Fruit fly (Drosophila melanogaster) whole organism, embryonic: Measurements from ENCODE around the gene Trs20.

ENCODE experiments used
- Ada2b ChIP-seq: fragments of 200-800 bp; sonication (Bioruptor generic); IDR thresholded peaks from 2 replicates; pipeline ENCODE4 v1.3.6; 2022; ENCODE audit warnings: missing biosample characterization, missing genetic modification characterization
- C15 ChIP-seq: fragments of 200-800 bp; sonication (Bioruptor generic); IDR thresholded peaks from 3 replicates; pipeline ENCODE4 v1.3.6; 2022; ENCODE audit warnings: missing biosample characterization, missing genetic modification characterization
- CG11696 ChIP-seq: fragments of 200-800 bp; sonication (Bioruptor generic); IDR thresholded peaks from 2 replicates; pipeline ENCODE4 v1.3.6; 2022; ENCODE audit warnings: missing biosample characterization, missing genetic modification characterization
- CG12155 ChIP-seq: fragments of 200-800 bp; sonication (Bioruptor generic); optimal IDR thresholded peaks from 3 replicates; lab custom pipeline; 2016; ENCODE audit warnings: missing biosample characterization, missing genetic modification characterization
- CG12391 ChIP-seq: fragments of 200-800 bp; sonication (Bioruptor generic); optimal IDR thresholded peaks from 3 replicates; lab custom pipeline; 2018; ENCODE audit warnings: missing biosample characterization, mild to moderate bottlenecking, missing genetic modification characterization, moderate library complexity
- CG13287 ChIP-seq: fragments of 200-800 bp; sonication (Bioruptor generic); IDR thresholded peaks from 2 replicates; pipeline ENCODE4 v1.3.6; 2022; ENCODE audit warnings: missing biosample characterization, missing genetic modification characterization; ENCODE audit not compliant: partially characterized antibody
- CG14050 ChIP-seq: fragments of 200-800 bp; sonication (Bioruptor generic); IDR thresholded peaks from 3 replicates; pipeline ENCODE4 v1.3.6; 2022; ENCODE audit warnings: missing biosample characterization, missing genetic modification characterization
- CG16813 ChIP-seq: fragments of 200-800 bp; sonication (Bioruptor generic); IDR thresholded peaks from 3 replicates; pipeline ENCODE4 v1.3.6; 2022; ENCODE audit warnings: missing biosample characterization, missing genetic modification characterization; ENCODE audit not compliant: partially characterized antibody
- CG1792 ChIP-seq: fragments of 200-800 bp; sonication (Bioruptor generic); optimal IDR thresholded peaks from 2 replicates; lab custom pipeline; 2016; ENCODE audit warnings: missing biosample characterization, missing genetic modification characterization
- CG18262 ChIP-seq: fragments of 200-800 bp; optimal IDR thresholded peaks from 3 replicates; lab custom pipeline; 2019; ENCODE audit warnings: missing biosample characterization, mild to moderate bottlenecking, missing genetic modification characterization, moderate library complexity
- CG2889 ChIP-seq: fragments of 200-800 bp; sonication (Bioruptor generic); IDR thresholded peaks from 3 replicates; pipeline ENCODE4 v1.3.6; 2022; ENCODE audit warnings: missing biosample characterization, missing genetic modification characterization
- CG31224 ChIP-seq: fragments of 200-800 bp; sonication (Bioruptor generic); IDR thresholded peaks from 2 replicates; pipeline ENCODE4 v1.3.6; 2022; ENCODE audit warnings: missing biosample characterization, missing genetic modification characterization
- CG31388 ChIP-seq: fragments of 200-800 bp; sonication (Bioruptor generic); optimal IDR thresholded peaks from 2 replicates; lab custom pipeline; 2016; ENCODE audit warnings: missing biosample characterization, missing genetic modification characterization
- CG32532 ChIP-seq: fragments of 200-800 bp; sonication (Bioruptor generic); IDR thresholded peaks from 2 replicates; pipeline ENCODE4 v1.3.6; 2022; ENCODE audit warnings: missing biosample characterization, missing genetic modification characterization
- CG4360 ChIP-seq: fragments of 200-800 bp; sonication (Bioruptor generic); IDR thresholded peaks from 2 replicates; pipeline ENCODE4 v1.3.6; 2022; ENCODE audit warnings: missing biosample characterization, missing genetic modification characterization
- CG5953 ChIP-seq: fragments of 200-800 bp; sonication (Bioruptor generic); IDR thresholded peaks from 2 replicates; pipeline ENCODE4 v1.3.6; 2022; ENCODE audit warnings: missing biosample characterization, missing genetic modification characterization
- CG6813 ChIP-seq: fragments of 200-800 bp; sonication (Bioruptor generic); optimal IDR thresholded peaks from 2 replicates; lab custom pipeline; 2017; ENCODE audit warnings: missing biosample characterization, missing genetic modification characterization, mild to moderate bottlenecking, moderate library complexity, missing genetic modification reagents
- CG9437 ChIP-seq: fragments of 200-800 bp; sonication (Bioruptor generic); optimal IDR thresholded peaks from 2 replicates; lab custom pipeline; 2018; ENCODE audit warnings: missing biosample characterization, mild to moderate bottlenecking, missing genetic modification characterization
- Ets65A ChIP-seq: fragments of 200-800 bp; sonication (Bioruptor generic); peaks from one replicate; lab custom pipeline; 2016; ENCODE audit warnings: missing biosample characterization, missing genetic modification characterization
- HLH4C ChIP-seq: fragments of 200-800 bp; sonication (Bioruptor generic); IDR thresholded peaks from 3 replicates; pipeline ENCODE4 v1.3.6; 2022; ENCODE audit warnings: missing biosample characterization, missing genetic modification characterization; ENCODE audit not compliant: partially characterized antibody
- Hand ChIP-seq: fragments of 200-800 bp; sonication (Bioruptor generic); optimal IDR thresholded peaks from 2 replicates; lab custom pipeline; 2017; ENCODE audit warnings: mild to moderate bottlenecking, missing biosample characterization, missing genetic modification reagents, missing genetic modification characterization
- Hsf ChIP-seq: fragments of 200-800 bp; sonication (Bioruptor generic); optimal IDR thresholded peaks from 3 replicates; lab custom pipeline; 2016; ENCODE audit warnings: missing biosample characterization, missing genetic modification characterization
- Lpt ChIP-seq: fragments of >200 bp; optimal IDR thresholded peaks from 2 replicates; lab custom pipeline; 2018; ENCODE audit warnings: missing biosample characterization, missing genetic modification characterization
- NK7.1 ChIP-seq: fragments of 200-800 bp; sonication (Bioruptor generic); optimal IDR thresholded peaks from 3 replicates; lab custom pipeline; 2016; ENCODE audit warnings: missing biosample characterization, missing genetic modification characterization
- Nf-YA ChIP-seq: fragments of 200-800 bp; sonication (Bioruptor generic); IDR thresholded peaks from 2 replicates; pipeline ENCODE4 v1.3.6; 2022; ENCODE audit warnings: missing biosample characterization, missing genetic modification characterization
- Rfx ChIP-seq: fragments of 200-800 bp; sonication (Bioruptor generic); IDR thresholded peaks from 2 replicates; pipeline ENCODE4 v1.3.6; 2022; ENCODE audit warnings: missing biosample characterization, missing genetic modification characterization
- Side ChIP-seq: fragments of 200-800 bp; sonication (Bioruptor generic); optimal IDR thresholded peaks from 2 replicates; lab custom pipeline; 2016; ENCODE audit warnings: missing biosample characterization, missing genetic modification characterization
- Sox100B ChIP-seq: fragments of 200-800 bp; sonication (Bioruptor generic); optimal IDR thresholded peaks from 3 replicates; lab custom pipeline; 2018; ENCODE audit warnings: missing biosample characterization, mild to moderate bottlenecking, missing genetic modification characterization
- Sry-β ChIP-seq: fragments of 200-800 bp; sonication (Bioruptor generic); optimal IDR thresholded peaks from 2 replicates; lab custom pipeline; 2018; ENCODE audit warnings: missing biosample characterization, mild to moderate bottlenecking, missing genetic modification characterization, moderate library complexity
- ab ChIP-seq: fragments of 200-800 bp; sonication (Bioruptor generic); optimal IDR thresholded peaks from 2 replicates; lab custom pipeline; 2016; ENCODE audit warnings: missing biosample characterization, missing genetic modification characterization
- ato ChIP-seq: fragments of 200-800 bp; sonication (Bioruptor generic); IDR thresholded peaks from 2 replicates; pipeline ENCODE4 v1.3.6; 2022; ENCODE audit warnings: missing biosample characterization, missing genetic modification characterization; ENCODE audit not compliant: partially characterized antibody
- br ChIP-seq: fragments of >200 bp; optimal IDR thresholded peaks from 2 replicates; lab custom pipeline; 2017
- chinmo ChIP-seq: fragments of 200-800 bp; sonication (Bioruptor generic); IDR thresholded peaks from 4 replicates; pipeline ENCODE4 v1.3.6; 2022; ENCODE audit warnings: missing biosample characterization, missing genetic modification characterization; ENCODE audit not compliant: partially characterized antibody
- corto ChIP-seq: fragments of 200-800 bp; sonication (Bioruptor generic); optimal IDR thresholded peaks from 2 replicates; lab custom pipeline; 2016; ENCODE audit warnings: missing biosample characterization, mild to moderate bottlenecking, missing genetic modification characterization, moderate library complexity
- da ChIP-seq: fragments of 200-800 bp; sonication (Bioruptor generic); optimal IDR thresholded peaks from 2 replicates; lab custom pipeline; 2016; ENCODE audit warnings: missing biosample characterization, missing genetic modification characterization
- dimm ChIP-seq: fragments of 200-800 bp; sonication (Bioruptor generic); IDR thresholded peaks from 2 replicates; pipeline ENCODE4 v1.3.6; 2022; ENCODE audit warnings: missing biosample characterization, missing genetic modification characterization
- dmrt11E ChIP-seq: fragments of 200-800 bp; sonication (Bioruptor generic); optimal IDR thresholded peaks from 3 replicates; lab custom pipeline; 2018; ENCODE audit warnings: missing biosample characterization, mild to moderate bottlenecking, missing genetic modification characterization, moderate library complexity
- emc ChIP-seq: fragments of 200-800 bp; sonication (Bioruptor generic); optimal IDR thresholded peaks from 2 replicates; lab custom pipeline; 2016; ENCODE audit warnings: missing biosample characterization, missing genetic modification characterization
- ems ChIP-seq: fragments of 200-800 bp; sonication (Bioruptor generic); optimal IDR thresholded peaks from 3 replicates; lab custom pipeline; 2016; ENCODE audit warnings: missing biosample characterization, missing genetic modification characterization
- gem ChIP-seq: fragments of 200-800 bp; sonication (Bioruptor generic); optimal IDR thresholded peaks from 2 replicates; lab custom pipeline; 2019; ENCODE audit warnings: missing biosample characterization, mild to moderate bottlenecking, missing genetic modification characterization, moderate library complexity
- gfzf ChIP-seq: fragments of 200-800 bp; sonication (Bioruptor generic); optimal IDR thresholded peaks from 2 replicates; lab custom pipeline; 2016; ENCODE audit warnings: missing biosample characterization, mild to moderate bottlenecking, missing genetic modification characterization, moderate library complexity
- gsb ChIP-seq: fragments of 200-800 bp; sonication (Bioruptor generic); IDR thresholded peaks from 2 replicates; pipeline ENCODE4 v1.3.6; 2022; ENCODE audit warnings: missing biosample characterization, missing genetic modification characterization
- gt ChIP-seq: fragments of 200-800 bp; sonication (Bioruptor generic); IDR thresholded peaks from 2 replicates; pipeline ENCODE4 v1.3.6; 2022; ENCODE audit warnings: missing biosample characterization, missing genetic modification characterization
- hth ChIP-seq: fragments of >200 bp; optimal IDR thresholded peaks from 2 replicates; lab custom pipeline; 2017; ENCODE audit warnings: inconsistent platforms
- lilli ChIP-seq: fragments of 200-800 bp; sonication (Bioruptor generic); optimal IDR thresholded peaks from 3 replicates; lab custom pipeline; 2016; ENCODE audit warnings: missing biosample characterization, missing genetic modification characterization
- lola ChIP-seq, 3 experiments: fragments of >200 bp in 2 of 3; fragments of 200-800 bp in 1 of 3; sonication (Bioruptor generic) in 1 of 3; optimal IDR thresholded peaks; 2 replicates each; lab custom pipeline; 2017 to 2019; ENCODE audit warnings: missing biosample characterization in 3 of 3, missing genetic modification characterization in 3 of 3, mild to moderate bottlenecking in 1 of 3, moderate library complexity in 1 of 3
- mirr ChIP-seq: fragments of 200-800 bp; sonication (Bioruptor generic); optimal IDR thresholded peaks from 3 replicates; lab custom pipeline; 2018; ENCODE audit warnings: missing biosample characterization, mild to moderate bottlenecking, missing genetic modification characterization
- pros ChIP-seq: fragments of 200-800 bp; sonication (Bioruptor generic); optimal IDR thresholded peaks from 3 replicates; lab custom pipeline; 2019; ENCODE audit warnings: missing biosample characterization, mild to moderate bottlenecking, missing genetic modification characterization, moderate library complexity
- ro ChIP-seq: fragments of 200-800 bp; sonication (Bioruptor generic); IDR thresholded peaks from 2 replicates; pipeline ENCODE4 v1.3.6; 2022; ENCODE audit warnings: missing biosample characterization, missing genetic modification characterization
- slp2 ChIP-seq: fragments of 200-800 bp; sonication (Bioruptor generic); optimal IDR thresholded peaks from 2 replicates; lab custom pipeline; 2016; ENCODE audit warnings: missing biosample characterization, missing genetic modification characterization
- tin ChIP-seq: fragments of 200-800 bp; sonication (Bioruptor generic); optimal IDR thresholded peaks from 3 replicates; lab custom pipeline; 2016; ENCODE audit warnings: missing biosample characterization, missing genetic modification characterization

The Trs20 gene

dm6 chr3L:16160420-16161069 is 29.1 kb upstream of the Trs20 start (continued):
- TF ChIP-seq ems (GFP tag; lab: Kevin White, UChicago), result peak; percentile 19
- no peak for TF ChIP-seq CG2889 (GFP tag; lab: Robert Waterston, UW)
- TF ChIP-seq tin (GFP tag; lab: Kevin White, UChicago), result peak; percentile 11
- TF ChIP-seq mirr (GFP tag; lab: Kevin White, UChicago), result peak; percentile 53
- TF ChIP-seq pros (GFP tag; lab: Kevin White, UChicago), result no peak
- TF ChIP-seq Hsf (GFP tag; lab: Kevin White, UChicago), result peak; percentile 59
- no peak for TF ChIP-seq Ada2b (GFP tag; lab: Robert Waterston, UW)
- TF ChIP-seq C15 (GFP tag; lab: Robert Waterston, UW), result no peak
- TF ChIP-seq br (lab: Kevin White, UChicago), result no peak
- peak; percentile 57 for TF ChIP-seq CG18262 (tag; lab: Kevin White, UChicago)
- peak in 1 of 3 experiments; percentile 40 for TF ChIP-seq lola (GFP tag; optimal IDR thresholded peaks at IDR 0.05; lab: Kevin White, UChicago)
- TF ChIP-seq ro (GFP tag; lab: Robert Waterston, UW), result peak; percentile 21; the same call in 1 of the 2 replicates
- no peak for TF ChIP-seq da (GFP tag; lab: Kevin White, UChicago)
- peak; percentile 69 for TF ChIP-seq Rfx (GFP tag; lab: Robert Waterston, UW)
- TF ChIP-seq gfzf (GFP tag; lab: Kevin White, UChicago), result no peak
- no peak for TF ChIP-seq CG31224 (GFP tag; lab: Robert Waterston, UW)
- TF ChIP-seq dimm (GFP tag; lab: Robert Waterston, UW), result no peak
- peak; percentile 55 for TF ChIP-seq Side
- no peak for TF ChIP-seq CG31388 (GFP tag; lab: Kevin White, UChicago)
- peak; percentile 41 for TF ChIP-seq CG1792 (GFP tag; lab: Kevin White, UChicago)
- peak; percentile 81 for TF ChIP-seq gem (tag; lab: Kevin White, UChicago)
- TF ChIP-seq Lpt (GFP tag; lab: Kevin White, UChicago), result no peak
- no peak for TF ChIP-seq dmrt11E
- peak; percentile 55 for TF ChIP-seq Sox100B (GFP tag; lab: Kevin White, UChicago)
- TF ChIP-seq CG5953 (GFP tag; lab: Robert Waterston, UW), result no peak
- peak; percentile 96 for TF ChIP-seq Ets65A (GFP tag; lab: Kevin White, UChicago)
- TF ChIP-seq HLH4C (GFP tag; lab: Robert Waterston, UW), result no peak
- TF ChIP-seq CG14050, result peak; percentile 24; the same call in 1 of the 3 replicates
- TF ChIP-seq ato (GFP tag; lab: Robert Waterston, UW), result no peak
- TF ChIP-seq ab (GFP tag; lab: Kevin White, UChicago), result no peak
- TF ChIP-seq CG16813, result no peak
- TF ChIP-seq NK7.1 (GFP tag; lab: Kevin White, UChicago), result peak; percentile 46
- TF ChIP-seq Nf-YA (GFP tag; lab: Robert Waterston, UW), result no peak
- TF ChIP-seq slp2, result peak; percentile 45
- TF ChIP-seq chinmo, result peak; percentile 56; the same call in 2 of the 4 replicates
- no peak for TF ChIP-seq CG13287 (GFP tag; lab: Robert Waterston, UW)
- TF ChIP-seq CG12391 (tag; lab: Kevin White, UChicago), result peak; percentile 63
- TF ChIP-seq emc (GFP tag; lab: Kevin White, UChicago), result peak; percentile 16
- TF ChIP-seq hth (lab: Kevin White, UChicago), result no peak
- TF ChIP-seq CG9437 (GFP tag; lab: Kevin White, UChicago), result peak; percentile 56
- TF ChIP-seq gsb, result no peak
- TF ChIP-seq CG32532 (GFP tag; lab: Robert Waterston, UW), result no peak
- peak; percentile 75 for TF ChIP-seq lilli (GFP tag; lab: Kevin White, UChicago)
- no peak for TF ChIP-seq CG4360 (GFP tag; lab: Robert Waterston, UW)
- TF ChIP-seq CG6813 (GFP tag; lab: Kevin White, UChicago), result no peak
- TF ChIP-seq Hand, result peak; percentile 79
- TF ChIP-seq gt, result no peak
- TF ChIP-seq CG11696 (GFP tag; lab: Robert Waterston, UW), result no peak
- no peak for TF ChIP-seq Sry-β (GFP tag; lab: Kevin White, UChicago)
- no peak for TF ChIP-seq corto (GFP tag; lab: Kevin White, UChicago)
- TF ChIP-seq CG12155, result peak; percentile 60
